Fruit fly (Drosophila melanogaster): Measurements from ENCODE around the gene Top1.

The Top1 gene

dm6 chrX:15303176-15304115 lies 15.8 kb upstream of the Top1 start:
- no peak for TF ChIP-seq Hr78 (GFP tag; optimal IDR thresholded peaks at IDR 0.05)
- TF ChIP-seq CG3726 (GFP tag; IDR thresholded peaks at IDR 0.05), result no peak
- TF ChIP-seq psq (GFP tag; optimal IDR thresholded peaks at IDR 0.05), result no peak
- TF ChIP-seq CG7963 (GFP tag; IDR thresholded peaks at IDR 0.05; ENCODE audit: partially characterized antibody), result no peak
- no peak for TF ChIP-seq fu2 (GFP tag; optimal IDR thresholded peaks at IDR 0.05)
- no peak for TF ChIP-seq CG7556 (GFP tag; optimal IDR thresholded peaks at IDR 0.05)
- peak; percentile 36 for TF ChIP-seq CG12769 (tag; optimal IDR thresholded peaks at IDR 0.05)
- no peak for TF ChIP-seq chif (GFP tag; optimal IDR thresholded peaks at IDR 0.05)
- TF ChIP-seq nerfin-1 (tag; optimal IDR thresholded peaks at IDR 0.05), result no peak
- no peak for TF ChIP-seq insv (GFP tag; optimal IDR thresholded peaks at IDR 0.05)
- peak; percentile 71 for TF ChIP-seq abd-A (tag; optimal IDR thresholded peaks at IDR 0.05)
- no peak for TF ChIP-seq MTF-1 (GFP tag; optimal IDR thresholded peaks at IDR 0.05; ENCODE audit: borderline replicate concordance)
- no peak for TF ChIP-seq CG18476 (GFP tag; optimal IDR thresholded peaks at IDR 0.05)
- TF ChIP-seq lmd (GFP tag; IDR thresholded peaks at IDR 0.05), result no peak
- no peak for TF ChIP-seq Dref (GFP tag; IDR thresholded peaks at IDR 0.05)
- no peak for TF ChIP-seq yki (optimal IDR thresholded peaks at IDR 0.05)
- TF ChIP-seq Fer2 (tag; optimal IDR thresholded peaks at IDR 0.05), result no peak
- TF ChIP-seq CG31365 (tag; optimal IDR thresholded peaks at IDR 0.05), result no peak
- TF ChIP-seq pita (GFP tag; optimal IDR thresholded peaks at IDR 0.05), result no peak
- TF ChIP-seq CG11560 (tag; IDR thresholded peaks at IDR 0.05), result no peak
- TF ChIP-seq Hmr (GFP tag; optimal IDR thresholded peaks at IDR 0.05), result no peak
- TF ChIP-seq gro (GFP tag; optimal IDR thresholded peaks at IDR 0.05), result no peak
- TF ChIP-seq sd (tag; optimal IDR thresholded peaks at IDR 0.05), result peak; percentile 32
- TF ChIP-seq B-H2 (GFP tag; optimal IDR thresholded peaks at IDR 0.05), result no peak
- TF ChIP-seq hb (GFP tag; IDR thresholded peaks at IDR 0.05; ENCODE audit: partially characterized antibody), result no peak
- TF ChIP-seq CG2678 (tag; optimal IDR thresholded peaks at IDR 0.05), result no peak
- TF ChIP-seq stwl (tag; optimal IDR thresholded peaks at IDR 0.05), result no peak
- TF ChIP-seq sob (GFP tag; IDR thresholded peaks at IDR 0.05), result no peak
- TF ChIP-seq CG8478 (optimal IDR thresholded peaks at IDR 0.05), result no peak
- no peak for TF ChIP-seq Poxn (GFP tag; IDR thresholded peaks at IDR 0.05)
- no peak for TF ChIP-seq Sox100B (GFP tag; optimal IDR thresholded peaks at IDR 0.05)
- no peak for TF ChIP-seq tgo (GFP tag; IDR thresholded peaks at IDR 0.05)
- no peak for TF ChIP-seq kni (GFP tag; optimal IDR thresholded peaks at IDR 0.05)
- no peak for TF ChIP-seq CG9215 (GFP tag; IDR thresholded peaks at IDR 0.05)
- no peak for TF ChIP-seq CG8765 (GFP tag; IDR thresholded peaks at IDR 0.05)
- no peak for TF ChIP-seq shn (GFP tag; optimal IDR thresholded peaks at IDR 0.05)
- no peak for TF ChIP-seq cato (GFP tag; optimal IDR thresholded peaks at IDR 0.05; ENCODE audit: borderline replicate concordance)
- no peak for TF ChIP-seq CG11456 (GFP tag; IDR thresholded peaks at IDR 0.05)
- no peak for TF ChIP-seq tna (GFP tag; IDR thresholded peaks at IDR 0.05; ENCODE audit: partially characterized antibody)
- no peak for TF ChIP-seq Antp (GFP tag; optimal IDR thresholded peaks at IDR 0.05)
- TF ChIP-seq CkIIα-i1 (GFP tag; IDR thresholded peaks at IDR 0.05), result no peak
- peak; percentile 21 for TF ChIP-seq CG34376 (GFP tag; optimal IDR thresholded peaks at IDR 0.05)
- TF ChIP-seq NC2α (GFP tag; optimal IDR thresholded peaks at IDR 0.05), result no peak
- no peak for TF ChIP-seq Lim3 (GFP tag; IDR thresholded peaks at IDR 0.05)
- TF ChIP-seq org-1 (GFP tag; optimal IDR thresholded peaks at IDR 0.05), result no peak
- no peak for TF ChIP-seq CG3407 (GFP tag; optimal IDR thresholded peaks at IDR 0.05)
- 0 out of 3 replicates have a peak, but pooled peaks have one; percentile 42 for TF ChIP-seq gce (GFP tag; IDR thresholded peaks at IDR 0.05)
- TF ChIP-seq Trl (optimal IDR thresholded peaks at IDR 0.05), result peak in 1 of 2 experiments; percentile 21
- no peak for TF ChIP-seq Trl (GFP tag; optimal IDR thresholded peaks at IDR 0.05)
- TF ChIP-seq scrt (GFP tag; optimal IDR thresholded peaks at IDR 0.05), result no peak
